Worm (Caenorhabditis elegans): ENCODE measurements around the gene T20D4.3.
A peak's percentile ranks its signal among the peaks of the same experiment; 100 is the strongest.

Gene T20D4.3

ce11 chrV:3417928-3418327 lies at the start of gene T20D4.3:
T20D4.3 (plus strand) TSS chrV:3418228.
- TF ChIP-seq ztf-1 (GFP tag; conservative IDR thresholded peaks at IDR 0.05) (no peak), lin-39 (tag; optimal IDR thresholded peaks at IDR 0.05) (no peak), nhr-6 (tag; optimal IDR thresholded peaks at IDR 0.05) (no peak), unc-39 (tag; optimal IDR thresholded peaks at IDR 0.05) (no peak), nhr-23 (tag; optimal IDR thresholded peaks at IDR 0.05) (no peak), C34F6.9 (tag; optimal IDR thresholded peaks at IDR 0.05) (no peak), peb-1 (tag; optimal IDR thresholded peaks at IDR 0.05) (no peak), fos-1 (tag; optimal IDR thresholded peaks at IDR 0.05) (no peak), lsy-2 (tag; optimal IDR thresholded peaks at IDR 0.05) (no peak), mdl-1 (tag; optimal IDR thresholded peaks at IDR 0.05) (no peak), unc-62 (GFP tag; optimal IDR thresholded peaks at IDR 0.05) (no peak), nhr-10 (tag; optimal IDR thresholded peaks at IDR 0.05) (no peak), ZK546.5 (tag; optimal IDR thresholded peaks at IDR 0.05) (no peak), ztf-4 (tag; optimal IDR thresholded peaks at IDR 0.05) (no peak)

ce11 chrV:3372673-3373072 lies 45.4 kb upstream of the T20D4.3 start, which contains the start of gene srx-121:
srx-121 (minus strand) TSS chrV:3372773.
- TF ChIP-seq sem-4 (tag; optimal IDR thresholded peaks at IDR 0.05): no peak
- TF ChIP-seq peb-1 (tag; optimal IDR thresholded peaks at IDR 0.05): no peak
- TF ChIP-seq blmp-1 (tag; optimal IDR thresholded peaks at IDR 0.05; ENCODE audit: insufficient read depth): no peak
- no peak for TF ChIP-seq mdl-1 (tag; optimal IDR thresholded peaks at IDR 0.05)
- TF ChIP-seq alr-1 (tag; optimal IDR thresholded peaks at IDR 0.05): no peak
- TF ChIP-seq nhr-237 (tag; optimal IDR thresholded peaks at IDR 0.05): no peak
- TF ChIP-seq nhr-77 (tag; optimal IDR thresholded peaks at IDR 0.05): no peak
- no peak for TF ChIP-seq ztf-4 (tag; optimal IDR thresholded peaks at IDR 0.05)
- TF ChIP-seq R02D3.7 (tag; optimal IDR thresholded peaks at IDR 0.05): no peak
- no peak for TF ChIP-seq Y55F3AM.14 (GFP tag; optimal IDR thresholded peaks at IDR 0.05)
- TF ChIP-seq C34F6.9 (tag; optimal IDR thresholded peaks at IDR 0.05): no peak
- TF ChIP-seq nhr-11 (tag; optimal IDR thresholded peaks at IDR 0.05): no peak
- TF ChIP-seq nhr-23 (tag; optimal IDR thresholded peaks at IDR 0.05): no peak
- TF ChIP-seq aly-2 (tag; optimal IDR thresholded peaks at IDR 0.05): no peak
- no peak for TF ChIP-seq F13H6.1 (tag; optimal IDR thresholded peaks at IDR 0.05)

ce11 chrV:3376973-3377372 lies 41.1 kb upstream of the T20D4.3 start, which contains the start of gene srbc-2:
srbc-2 (minus strand) TSS chrV:3377073.
- TF ChIP-seq lsy-2 (tag; optimal IDR thresholded peaks at IDR 0.05): no peak
- no peak for TF ChIP-seq lin-11 (tag; optimal IDR thresholded peaks at IDR 0.05)
- TF ChIP-seq ztf-11 (tag; optimal IDR thresholded peaks at IDR 0.05): no peak
- TF ChIP-seq nhr-21 (tag; optimal IDR thresholded peaks at IDR 0.05): no peak
- no peak for TF ChIP-seq nhr-12 (tag; optimal IDR thresholded peaks at IDR 0.05)
- no peak for TF ChIP-seq nhr-23 (tag; optimal IDR thresholded peaks at IDR 0.05)
- TF ChIP-seq nhr-6 (tag; optimal IDR thresholded peaks at IDR 0.05): no peak
- TF ChIP-seq mab-5 (tag; optimal IDR thresholded peaks at IDR 0.05): no peak

- TF ChIP-seq ztf-4 (tag; optimal IDR thresholded peaks at IDR 0.05) (no peak), mab-5 (tag; optimal IDR thresholded peaks at IDR 0.05) (no peak), sma-9 (GFP tag; optimal IDR thresholded peaks at IDR 0.05) (peak; percentile 91), sma-9 (tag; optimal IDR thresholded peaks at IDR 0.05) (no peak), ztf-11 (tag; optimal IDR thresholded peaks at IDR 0.05) (no peak), dmd-4 (tag; optimal IDR thresholded peaks at IDR 0.05) (no peak), unc-39 (tag; optimal IDR thresholded peaks at IDR 0.05) (no peak), F13H6.1 (tag; optimal IDR thresholded peaks at IDR 0.05) (peak; percentile 61), aly-2 (tag; optimal IDR thresholded peaks at IDR 0.05) (no peak), sma-3 (GFP tag; optimal IDR thresholded peaks at IDR 0.05) (no peak), nhr-12 (tag; optimal IDR thresholded peaks at IDR 0.05) (no peak), nhr-25 (tag; optimal IDR thresholded peaks at IDR 0.05) (no peak), lin-13 (GFP tag; optimal IDR thresholded peaks at IDR 0.05) (no peak), nhr-10 (tag; optimal IDR thresholded peaks at IDR 0.05) (no peak), crh-2 (tag; optimal IDR thresholded peaks at IDR 0.05) (no peak), peb-1 (tag; optimal IDR thresholded peaks at IDR 0.05) (no peak), Y55F3AM.14 (GFP tag; optimal IDR thresholded peaks at IDR 0.05) (no peak), lsy-2 (tag; optimal IDR thresholded peaks at IDR 0.05) (peak in 1 of 2 experiments; percentile 27), nhr-129 (tag; optimal IDR thresholded peaks at IDR 0.05) (peak; percentile 31), egl-27 (tag; optimal IDR thresholded peaks at IDR 0.05) (peak; percentile 17), mdl-1 (tag; optimal IDR thresholded peaks at IDR 0.05) (no peak), nhr-21 (tag; optimal IDR thresholded peaks at IDR 0.05) (no peak), ama-1 (optimal IDR thresholded peaks at IDR 0.05) (no peak), nhr-237 (tag; optimal IDR thresholded peaks at IDR 0.05) (no peak), nhr-11 (tag; optimal IDR thresholded peaks at IDR 0.05) (no peak), mbf-1 (tag; optimal IDR thresholded peaks at IDR 0.05) (no peak), nhr-23 (tag; optimal IDR thresholded peaks at IDR 0.05) (no peak), sem-4 (tag; optimal IDR thresholded peaks at IDR 0.05) (no peak), zag-1 (tag; optimal IDR thresholded peaks at IDR 0.05) (no peak), fos-1 (tag; optimal IDR thresholded peaks at IDR 0.05) (peak; percentile 29), unc-62 (GFP tag; optimal IDR thresholded peaks at IDR 0.05) (no peak), nhr-77 (tag; optimal IDR thresholded peaks at IDR 0.05) (no peak), gmeb-1 (tag; optimal IDR thresholded peaks at IDR 0.05) (no peak), alr-1 (tag; optimal IDR thresholded peaks at IDR 0.05) (no peak), R02D3.7 (tag; optimal IDR thresholded peaks at IDR 0.05) (no peak), skn-1 (tag; optimal IDR thresholded peaks at IDR 0.05) (no peak), ceh-16 (tag; optimal IDR thresholded peaks at IDR 0.05) (no peak), lin-39 (tag; optimal IDR thresholded peaks at IDR 0.05) (no peak), unc-55 (GFP tag; optimal IDR thresholded peaks at IDR 0.05) (no peak), ztf-1 (GFP tag; conservative IDR thresholded peaks at IDR 0.05) (no peak)
Measured at ce11 chrV:3388299-3388698, 29.7 kb upstream of the T20D4.3 start.

Data from whole organism, L2 larva.